Worm (Caenorhabditis elegans) whole organism, L1 larva: Measurements from ENCODE around the gene ceh-57.

Experiments
- C16A3.4 ChIP-seq: fragments of 150-350 bp; optimal IDR thresholded peaks from 2 replicates; lab custom pipeline; 2014; ENCODE audit warnings: missing biosample characterization, missing genetic modification characterization
- C34B4.2 ChIP-seq: sonication (generic microtip); optimal IDR thresholded peaks from 2 replicates; lab custom pipeline; 2017; ENCODE audit warnings: mild to moderate bottlenecking, missing genetic modification characterization, missing compliant biosample characterization
- F16B12.6 ChIP-seq: fragments of 150-350 bp; optimal IDR thresholded peaks from 2 replicates; lab custom pipeline; 2014; ENCODE audit warnings: missing biosample characterization, missing genetic modification characterization
- Y116A8C.19 ChIP-seq: sonication (generic microtip); optimal IDR thresholded peaks from 2 replicates; lab custom pipeline; 2016; ENCODE audit warnings: missing compliant biosample characterization, missing genetic modification characterization, borderline replicate concordance
- ama-1 ChIP-seq: fragments of 150-350 bp; optimal IDR thresholded peaks from 2 replicates; lab custom pipeline; 2014
- blmp-1 ChIP-seq: fragments of 150-350 bp; optimal IDR thresholded peaks from 2 replicates; lab custom pipeline; 2014; ENCODE audit warnings: missing biosample characterization, missing genetic modification characterization
- ceh-63 ChIP-seq: fragments of 200-800 bp; sonication (Bioruptor generic); optimal IDR thresholded peaks from 2 replicates; lab custom pipeline; 2018; ENCODE audit warnings: mild to moderate bottlenecking, missing genetic modification characterization, missing compliant biosample characterization
- ceh-8 ChIP-seq: fragments of 200-800 bp; sonication (Bioruptor generic); optimal IDR thresholded peaks from 2 replicates; lab custom pipeline; 2018; ENCODE audit warnings: mild to moderate bottlenecking, missing genetic modification characterization, moderate library complexity, missing compliant biosample characterization
- ceh-88 ChIP-seq: fragments of 200-800 bp; sonication (Bioruptor generic); IDR thresholded peaks from 2 replicates; pipeline ENCODE4 v1.3.6; 2022; ENCODE audit warnings: missing genetic modification characterization, missing compliant biosample characterization
- dpl-1 ChIP-seq, 3 experiments: fragments of 150-350 bp in 2 of 3; sonication (generic microtip) in 1 of 3; optimal IDR thresholded peaks; 2 replicates each; lab custom pipeline; 2014 to 2017; ENCODE audit warnings: missing biosample characterization in 3 of 3, missing genetic modification characterization in 3 of 3, missing genetic modification reagents in 3 of 3
- dsc-1 ChIP-seq: sonication (generic microtip); optimal IDR thresholded peaks from 2 replicates; lab custom pipeline; 2016; ENCODE audit warnings: mild to moderate bottlenecking, missing genetic modification characterization, missing compliant biosample characterization
- efl-1 ChIP-seq, 4 experiments: fragments of 150-350 bp; optimal IDR thresholded peaks in 3 of 4; peaks in 1 of 4; 1 replicate in 1 of 4; 2 replicates in 3 of 4; lab custom pipeline; 2014; ENCODE audit warnings: missing biosample characterization in 2 of 4, missing genetic modification characterization in 2 of 4, missing genetic modification reagents in 2 of 4
- efl-3 ChIP-seq: fragments of 200-800 bp; sonication (Bioruptor generic); optimal IDR thresholded peaks from 2 replicates; lab custom pipeline; 2018; ENCODE audit warnings: mild to moderate bottlenecking, missing genetic modification characterization, missing compliant biosample characterization
- egl-13 ChIP-seq: sonication (generic microtip); optimal IDR thresholded peaks from 2 replicates; lab custom pipeline; 2016; ENCODE audit warnings: missing genotype, missing genetic modification reagents, missing genetic modification characterization, missing compliant biosample characterization
- elt-2 ChIP-seq: sonication (generic microtip); optimal IDR thresholded peaks from 2 replicates; lab custom pipeline; 2016; ENCODE audit warnings: missing genetic modification characterization, mild to moderate bottlenecking, inconsistent platforms, missing compliant biosample characterization, missing genetic modification reagents
- fkh-10 ChIP-seq: sonication (generic microtip); optimal IDR thresholded peaks from 2 replicates; lab custom pipeline; 2017; ENCODE audit warnings: missing biosample characterization, missing genetic modification reagents, missing genetic modification characterization
- fkh-4 ChIP-seq: sonication (generic microtip); optimal IDR thresholded peaks from 2 replicates; lab custom pipeline; 2016; ENCODE audit warnings: missing compliant biosample characterization, missing genetic modification characterization, borderline replicate concordance
- fkh-8 ChIP-seq: sonication (generic microtip); optimal IDR thresholded peaks from 2 replicates; lab custom pipeline; 2016; ENCODE audit warnings: mild to moderate bottlenecking, missing genetic modification characterization, missing compliant biosample characterization
- fos-1 ChIP-seq: fragments of 150-350 bp; optimal IDR thresholded peaks from 2 replicates; lab custom pipeline; 2014; ENCODE audit warnings: missing biosample characterization, missing genetic modification characterization
- grh-1 ChIP-seq: fragments of 200-800 bp; sonication (Bioruptor generic); IDR thresholded peaks from 2 replicates; pipeline ENCODE4 v1.3.6; 2022; ENCODE audit warnings: missing genetic modification reagents, missing genetic modification characterization, missing compliant biosample characterization
- hlh-4 ChIP-seq: sonication (generic microtip); optimal IDR thresholded peaks from 2 replicates; lab custom pipeline; 2016; ENCODE audit warnings: mild to moderate bottlenecking, missing genetic modification characterization, missing compliant biosample characterization
- lin-14 ChIP-seq: fragments of 200-800 bp; sonication (Bioruptor generic); optimal IDR thresholded peaks from 2 replicates; lab custom pipeline; 2018; ENCODE audit warnings: mild to moderate bottlenecking, missing genetic modification characterization, moderate library complexity, missing compliant biosample characterization
- lin-15B ChIP-seq: fragments of 150-350 bp; sonication (generic microtip); optimal IDR thresholded peaks from 3 replicates; lab custom pipeline; 2014; ENCODE audit warnings: missing biosample characterization, missing genetic modification characterization
- lir-3 ChIP-seq: sonication (generic microtip); optimal IDR thresholded peaks from 2 replicates; lab custom pipeline; 2016; ENCODE audit warnings: mild to moderate bottlenecking, missing genetic modification characterization, moderate library complexity, missing compliant biosample characterization; ENCODE audit not compliant: poor library complexity
- lsy-2 ChIP-seq, 2 experiments: fragments of 150-350 bp; optimal IDR thresholded peaks; 2 replicates each; lab custom pipeline; 2014; ENCODE audit warnings: missing biosample characterization in 2 of 2, missing genetic modification characterization in 2 of 2
- mdl-1 ChIP-seq, 2 experiments: fragments of 150-350 bp; optimal IDR thresholded peaks; 2 replicates each; lab custom pipeline; 2014 to 2017; ENCODE audit warnings: missing biosample characterization in 2 of 2, missing genetic modification characterization in 2 of 2, inconsistent platforms in 1 of 2
- mef-2 ChIP-seq: fragments of 150-350 bp; optimal IDR thresholded peaks from 2 replicates; lab custom pipeline; 2014; ENCODE audit warnings: missing biosample characterization, missing genetic modification characterization
- mep-1 ChIP-seq: fragments of 150-350 bp; optimal IDR thresholded peaks from 2 replicates; lab custom pipeline; 2014; ENCODE audit warnings: missing biosample characterization, missing genetic modification characterization
- nhr-11 ChIP-seq: fragments of 150-350 bp; optimal IDR thresholded peaks from 2 replicates; lab custom pipeline; 2014; ENCODE audit warnings: missing biosample characterization, missing genetic modification characterization
- nhr-12 ChIP-seq: sonication (generic microtip); optimal IDR thresholded peaks from 2 replicates; lab custom pipeline; 2017; ENCODE audit warnings: missing biosample characterization, missing genetic modification characterization
- nhr-20 ChIP-seq: sonication (generic microtip); optimal IDR thresholded peaks from 2 replicates; lab custom pipeline; 2016; ENCODE audit warnings: mild to moderate bottlenecking, missing genetic modification characterization, missing compliant biosample characterization
- nhr-237 ChIP-seq: fragments of 150-350 bp; optimal IDR thresholded peaks from 2 replicates; lab custom pipeline; 2014; ENCODE audit warnings: missing biosample characterization, missing genetic modification characterization
- nhr-28 ChIP-seq: fragments of 150-350 bp; optimal IDR thresholded peaks from 2 replicates; lab custom pipeline; 2014; ENCODE audit warnings: missing biosample characterization, missing genetic modification characterization
- nhr-76 ChIP-seq: sonication (generic microtip); optimal IDR thresholded peaks from 2 replicates; lab custom pipeline; 2017; ENCODE audit warnings: missing biosample characterization, missing genetic modification characterization
- nhr-77 ChIP-seq: fragments of 150-350 bp; optimal IDR thresholded peaks from 2 replicates; lab custom pipeline; 2014; ENCODE audit warnings: missing biosample characterization, missing genetic modification characterization
- nhr-84 ChIP-seq: sonication (generic microtip); optimal IDR thresholded peaks from 2 replicates; lab custom pipeline; 2017; ENCODE audit warnings: missing biosample characterization, missing genetic modification characterization
- nhr-85 ChIP-seq: sonication (generic microtip); peaks from one replicate; lab custom pipeline; 2016; ENCODE audit warnings: missing genetic modification characterization, inconsistent platforms, missing compliant biosample characterization
- nhr-90 ChIP-seq: sonication (generic microtip); optimal IDR thresholded peaks from 2 replicates; lab custom pipeline; 2016; ENCODE audit warnings: mild to moderate bottlenecking, missing genetic modification characterization, missing compliant biosample characterization; ENCODE audit not compliant: poor library complexity
- pag-3 ChIP-seq: sonication (generic microtip); optimal IDR thresholded peaks from 2 replicates; lab custom pipeline; 2017; ENCODE audit warnings: missing genetic modification characterization, mild to moderate bottlenecking, missing compliant biosample characterization, antibody characterized with exemption, borderline replicate concordance; ENCODE audit not compliant: insufficient read depth
- skn-1 ChIP-seq: fragments of 150-350 bp; optimal IDR thresholded peaks from 2 replicates; lab custom pipeline; 2014; ENCODE audit warnings: missing biosample characterization, missing genetic modification characterization
- snpc-4 ChIP-seq: fragments of 150-350 bp; optimal IDR thresholded peaks from 2 replicates; lab custom pipeline; 2014; ENCODE audit warnings: missing biosample characterization, missing genetic modification characterization
- sox-4 ChIP-seq: sonication (generic microtip); optimal IDR thresholded peaks from 2 replicates; lab custom pipeline; 2016; ENCODE audit warnings: missing genetic modification characterization, missing compliant biosample characterization
- sup-37 ChIP-seq: fragments of 200-800 bp; sonication (Bioruptor generic); optimal IDR thresholded peaks from 2 replicates; lab custom pipeline; 2018; ENCODE audit warnings: mild to moderate bottlenecking, missing genetic modification characterization, missing compliant biosample characterization
- tbx-2 ChIP-seq: sonication (generic microtip); optimal IDR thresholded peaks from 2 replicates; lab custom pipeline; 2016; ENCODE audit warnings: missing genetic modification characterization, missing compliant biosample characterization
- tlp-1 ChIP-seq: fragments of 150-350 bp; optimal IDR thresholded peaks from 2 replicates; lab custom pipeline; 2014; ENCODE audit warnings: missing biosample characterization, missing genetic modification characterization
- unc-130 ChIP-seq: fragments of 150-350 bp; optimal IDR thresholded peaks from 2 replicates; lab custom pipeline; 2017; ENCODE audit warnings: missing biosample characterization, missing genetic modification characterization, inconsistent platforms
- unc-30 ChIP-seq: sonication (generic microtip); optimal IDR thresholded peaks from 2 replicates; lab custom pipeline; 2017; ENCODE audit warnings: missing biosample characterization, missing genetic modification characterization
- unc-62 ChIP-seq: fragments of 150-350 bp; optimal IDR thresholded peaks from 2 replicates; lab custom pipeline; 2014; ENCODE audit warnings: missing biosample characterization, missing genetic modification reagents, missing genetic modification characterization
- vab-15 ChIP-seq: sonication (generic microtip); optimal IDR thresholded peaks from 2 replicates; lab custom pipeline; 2017; ENCODE audit warnings: missing genotype, mild to moderate bottlenecking, missing genetic modification characterization, missing compliant biosample characterization
- zip-4 ChIP-seq: fragments of 200-800 bp; sonication (Bioruptor generic); optimal IDR thresholded peaks from 2 replicates; lab custom pipeline; 2018; ENCODE audit warnings: mild to moderate bottlenecking, missing genetic modification characterization, moderate library complexity, missing compliant biosample characterization

The ceh-57 gene

DNA sequence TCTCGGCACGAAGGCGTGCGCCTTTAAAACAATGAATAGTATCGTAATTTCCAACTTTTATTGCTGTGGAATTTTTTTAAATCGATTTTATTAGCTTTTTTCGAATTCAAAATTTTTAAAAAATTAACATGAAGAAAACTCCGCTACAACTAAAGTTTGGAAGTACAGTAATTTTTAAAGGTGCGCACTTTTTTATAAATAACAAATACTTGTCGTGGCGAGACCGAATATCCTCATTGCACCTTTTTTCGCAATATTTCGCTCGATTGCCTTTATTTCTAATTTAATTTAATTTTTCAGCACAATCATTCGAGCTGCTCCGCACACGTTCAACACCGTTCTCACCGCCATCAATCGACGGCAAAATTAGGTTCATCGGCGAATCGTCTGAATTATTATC lies 23.8 kb upstream of the ceh-57 start, which contains the start of the genes T09F3.2 and T09F3.7:
T09F3.2 (plus strand) TSS at position 301 of the 400 bp plus-strand sequence.
T09F3.7 (plus strand) TSS at position 315 of the 400 bp plus-strand sequence.
- no peak for TF ChIP-seq sox-4 (tag; lab: Kevin White, UChicago)
- no peak for TF ChIP-seq lsy-2 (tag; optimal IDR thresholded peaks at IDR 0.05; lab: Kevin White, UChicago)
- TF ChIP-seq unc-62: no peak
- TF ChIP-seq nhr-85 (tag; lab: Kevin White, UChicago): no peak
- no peak for TF ChIP-seq efl-3
- TF ChIP-seq nhr-237 (tag; lab: Kevin White, UChicago): no peak

DNA sequence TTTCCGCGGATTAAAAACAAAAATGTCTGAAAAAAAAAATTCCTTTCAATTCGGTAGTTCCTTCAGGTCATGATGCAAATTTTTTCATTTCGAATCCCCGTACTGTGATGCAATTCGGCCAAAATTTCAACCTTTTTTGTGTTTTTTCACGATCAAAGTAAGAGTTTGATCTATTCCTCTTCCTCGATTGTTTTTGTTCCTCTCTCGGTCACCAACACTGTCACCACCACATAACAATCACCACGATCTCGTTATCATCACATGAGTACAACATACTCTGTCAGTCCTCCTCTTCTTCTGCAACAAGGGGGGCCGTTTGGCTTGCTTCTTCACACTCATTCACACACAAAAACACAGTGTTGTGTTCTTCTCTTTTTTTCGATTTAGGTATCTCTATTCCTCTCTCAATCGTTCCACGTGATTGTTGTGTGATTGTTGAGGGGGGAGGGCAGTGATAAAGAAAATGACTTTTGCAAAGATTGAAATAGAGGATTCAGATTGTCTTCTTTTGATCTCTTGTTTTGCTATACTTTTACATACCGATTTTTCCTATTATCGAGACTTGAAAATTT lies 23.2 kb upstream of the ceh-57 start:
- no peak for TF ChIP-seq Y116A8C.19 (tag; lab: Kevin White, UChicago)
- no peak for TF ChIP-seq grh-1
- TF ChIP-seq lin-15B (tag; lab: Kevin White, UChicago): no peak
- peak in 1 of 2 experiments; percentile 20 for TF ChIP-seq efl-1 (optimal IDR thresholded peaks at IDR 0.05; lab: Kevin White, UChicago)
- TF ChIP-seq efl-1 (GFP tag; optimal IDR thresholded peaks at IDR 0.05 in 1 of 2; lab: Kevin White, UChicago): peak in 1 of 2 experiments; percentile 63
- no peak for TF ChIP-seq hlh-4 (tag; lab: Kevin White, UChicago)
- no peak for TF ChIP-seq mef-2 (tag; lab: Kevin White, UChicago)
- no peak for TF ChIP-seq tlp-1 (tag; lab: Kevin White, UChicago)
- peak; percentile 87 for TF ChIP-seq lin-14 (GFP tag; lab: Kevin White, UChicago)
- no peak for TF ChIP-seq ceh-88 (GFP tag; lab: Robert Waterston, UW)
- TF ChIP-seq egl-13 (tag; lab: Kevin White, UChicago): no peak
- no peak for TF ChIP-seq ceh-8
- no peak for TF ChIP-seq snpc-4 (tag; lab: Kevin White, UChicago)
- no peak for TF ChIP-seq unc-62
- no peak for TF ChIP-seq fkh-4 (tag; lab: Kevin White, UChicago)
- peak; percentile 46 for TF ChIP-seq tbx-2 (tag; lab: Kevin White, UChicago)
- peak; percentile 63 for TF ChIP-seq ama-1
- peak; percentile 14 for TF ChIP-seq sup-37
- no peak for TF ChIP-seq vab-15 (tag; lab: Kevin White, UChicago)
- no peak for TF ChIP-seq efl-3
- no peak for TF ChIP-seq zip-4 (GFP tag; lab: Kevin White, UChicago)
- TF ChIP-seq nhr-84: no peak
- TF ChIP-seq fkh-8 (tag; lab: Kevin White, UChicago): no peak
- TF ChIP-seq C34B4.2 (tag; lab: Kevin White, UChicago): no peak
- no peak for TF ChIP-seq F16B12.6 (tag; lab: Kevin White, UChicago)
- peak; percentile 17 for TF ChIP-seq mep-1 (tag; lab: Kevin White, UChicago)
- TF ChIP-seq nhr-85 (tag; lab: Kevin White, UChicago): peak; percentile 79
- peak; percentile 69 for TF ChIP-seq blmp-1 (tag; lab: Kevin White, UChicago)
- TF ChIP-seq nhr-28: no peak
- TF ChIP-seq fos-1: peak; percentile 32
- no peak for TF ChIP-seq nhr-76 (tag; lab: Kevin White, UChicago)
- TF ChIP-seq nhr-12 (tag; lab: Kevin White, UChicago): no peak
- peak in 1 of 3 experiments; percentile 19 for TF ChIP-seq dpl-1 (GFP tag; optimal IDR thresholded peaks at IDR 0.05; lab: Kevin White, UChicago)
- TF ChIP-seq fkh-10: no peak
- peak; percentile 68 for TF ChIP-seq unc-130 (tag; lab: Kevin White, UChicago)
- TF ChIP-seq nhr-20 (tag; lab: Kevin White, UChicago): peak; percentile 82
- no peak for TF ChIP-seq nhr-77 (tag; lab: Kevin White, UChicago)
- TF ChIP-seq lir-3 (tag; lab: Kevin White, UChicago): peak; percentile 2
- TF ChIP-seq nhr-90 (tag; lab: Kevin White, UChicago): peak; percentile 55
- peak in 1 of 2 experiments; percentile 90 for TF ChIP-seq mdl-1 (tag; optimal IDR thresholded peaks at IDR 0.05; lab: Kevin White, UChicago)
- TF ChIP-seq pag-3: peak; percentile 30
- no peak for TF ChIP-seq dsc-1 (tag; lab: Kevin White, UChicago)
- TF ChIP-seq ceh-63: no peak
- no peak for TF ChIP-seq unc-30 (tag; lab: Kevin White, UChicago)
- TF ChIP-seq elt-2 (tag; lab: Kevin White, UChicago): no peak
- TF ChIP-seq C16A3.4 (tag; lab: Kevin White, UChicago): no peak
- no peak for TF ChIP-seq skn-1
- no peak for TF ChIP-seq nhr-11 (tag; lab: Kevin White, UChicago)
